Worm (Caenorhabditis elegans): Measurements from ENCODE around the gene K12H6.9.

K12H6.9 gene

DNA sequence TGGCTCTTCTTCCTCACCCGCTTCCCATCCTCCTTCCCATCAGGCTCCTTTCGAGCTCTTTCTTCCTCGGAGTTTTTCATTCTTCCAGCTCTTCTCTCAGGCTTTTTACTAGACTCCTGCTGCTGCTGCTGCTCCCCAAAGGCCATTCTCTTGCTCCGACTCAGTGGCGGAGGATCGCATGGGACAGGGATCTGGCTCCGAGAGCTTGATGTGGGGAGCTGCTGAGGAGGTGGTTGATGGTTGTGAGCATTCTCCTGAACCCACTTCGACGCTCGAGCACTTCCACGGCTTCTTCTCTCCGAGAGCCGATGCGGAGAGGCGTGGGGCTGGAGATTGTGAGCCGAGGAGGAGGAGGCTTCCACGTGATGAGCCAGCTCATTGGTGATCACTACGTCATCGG is 38.4 kb upstream of the K12H6.9 start:
- no peak for TF ChIP-seq pha-4 (tag; optimal IDR thresholded peaks at IDR 0.05)
- no peak for TF ChIP-seq nhr-28 (tag; optimal IDR thresholded peaks at IDR 0.05)
- no peak for TF ChIP-seq ztf-11 (tag; optimal IDR thresholded peaks at IDR 0.05)
- TF ChIP-seq elt-3 (tag; optimal IDR thresholded peaks at IDR 0.05): no peak
- no peak for TF ChIP-seq nhr-237 (tag; optimal IDR thresholded peaks at IDR 0.05)
- no peak for TF ChIP-seq M03D4.4 (tag; optimal IDR thresholded peaks at IDR 0.05)
- TF ChIP-seq nhr-76 (tag; optimal IDR thresholded peaks at IDR 0.05): no peak
- TF ChIP-seq sem-2 (GFP tag; optimal IDR thresholded peaks at IDR 0.05): no peak
- no peak for TF ChIP-seq hlh-1 (tag; optimal IDR thresholded peaks at IDR 0.05)
- TF ChIP-seq ceh-43 (GFP tag; optimal IDR thresholded peaks at IDR 0.05): no peak
- no peak for TF ChIP-seq lin-32 (GFP tag; optimal IDR thresholded peaks at IDR 0.05)
- TF ChIP-seq mls-2 (tag; optimal IDR thresholded peaks at IDR 0.05): no peak
- no peak for TF ChIP-seq unc-120 (tag; optimal IDR thresholded peaks at IDR 0.05; ENCODE audit: poor library complexity, severe bottlenecking)
- TF ChIP-seq lsy-2 (tag; optimal IDR thresholded peaks at IDR 0.05): no peak
- TF ChIP-seq mab-5 (tag; optimal IDR thresholded peaks at IDR 0.05): no peak

DNA sequence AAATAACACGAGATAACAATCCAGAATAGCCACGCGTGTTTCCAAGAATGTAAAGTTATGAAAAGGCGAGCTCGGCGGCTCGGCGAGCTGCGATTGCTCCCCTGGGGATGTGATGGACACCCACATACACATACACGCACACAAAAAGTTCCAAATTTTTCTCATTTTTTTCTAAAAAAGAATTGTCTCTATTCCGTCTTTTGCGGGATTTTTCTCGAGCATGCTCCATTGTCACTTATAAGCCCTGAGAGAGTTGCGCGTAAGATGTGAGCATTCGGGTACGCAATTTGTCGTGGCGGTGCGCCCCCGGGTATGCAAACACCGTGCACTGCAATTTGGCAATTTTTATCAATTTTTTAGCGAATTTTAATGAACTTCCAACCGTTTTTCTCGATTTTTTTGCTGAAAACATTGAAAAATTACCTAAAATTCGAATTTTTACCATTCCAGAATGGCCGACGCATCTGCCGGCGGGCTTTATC is 37.1 kb upstream of the K12H6.9 start, which contains the start of the genes F08D12.12 and srpa-72:
F08D12.12 (minus strand) TSS at position 51 of the 482 bp plus-strand sequence.
srpa-72 (plus strand) TSS at position 451 of the 482 bp plus-strand sequence.
- TF ChIP-seq lsy-2 (tag; optimal IDR thresholded peaks at IDR 0.05) (peak; percentile 10), lin-32 (GFP tag; optimal IDR thresholded peaks at IDR 0.05) (no peak), ceh-39 (tag; optimal IDR thresholded peaks at IDR 0.05) (no peak), drap-1 (GFP tag; optimal IDR thresholded peaks at IDR 0.05) (no peak), sptf-1 (tag; optimal IDR thresholded peaks at IDR 0.05) (no peak), lin-13 (tag; optimal IDR thresholded peaks at IDR 0.05) (no peak), unc-120 (tag; optimal IDR thresholded peaks at IDR 0.05; ENCODE audit: poor library complexity, severe bottlenecking) (peak; percentile 7), unc-62 (GFP tag; optimal IDR thresholded peaks at IDR 0.05) (no peak), ceh-83 (GFP tag; optimal IDR thresholded peaks at IDR 0.05) (no peak), cnd-1 (tag; optimal IDR thresholded peaks at IDR 0.05) (no peak), elt-1 (tag; optimal IDR thresholded peaks at IDR 0.05; ENCODE audit: borderline replicate concordance, insufficient read depth) (no peak), bed-3 (GFP tag; optimal IDR thresholded peaks at IDR 0.05) (no peak), snpc-4 (tag; optimal IDR thresholded peaks at IDR 0.05) (no peak), pha-4 (tag; optimal IDR thresholded peaks at IDR 0.05) (peak; percentile 45), nhr-12 (tag; optimal IDR thresholded peaks at IDR 0.05) (no peak)

DNA sequence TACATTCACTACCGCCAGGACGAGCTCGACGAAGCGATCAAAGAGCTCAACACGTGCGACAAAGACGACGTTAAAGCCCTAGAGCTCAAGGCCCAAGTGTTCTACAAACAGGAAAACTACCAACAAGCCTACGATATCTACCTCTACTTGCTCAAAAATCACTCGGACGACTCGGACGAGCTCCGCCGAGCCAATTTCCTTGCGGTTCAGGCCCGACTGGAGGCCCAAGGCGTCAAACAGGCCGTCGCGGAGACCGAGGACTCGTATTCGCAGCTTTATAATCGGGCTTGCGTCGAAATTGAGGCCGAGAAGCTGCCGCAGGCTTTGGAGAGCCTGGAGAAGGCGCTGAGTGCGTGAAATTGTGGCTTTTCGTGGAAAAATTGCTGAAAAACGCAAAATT is 36.4 kb upstream of the K12H6.9 start:
- TF ChIP-seq unc-62 (GFP tag; optimal IDR thresholded peaks at IDR 0.05) (no peak), lin-32 (GFP tag; optimal IDR thresholded peaks at IDR 0.05) (no peak), snpc-4 (tag; optimal IDR thresholded peaks at IDR 0.05) (no peak), blmp-1 (tag; optimal IDR thresholded peaks at IDR 0.05) (no peak), ces-1 (GFP tag; optimal IDR thresholded peaks at IDR 0.05) (no peak), ceh-39 (tag; optimal IDR thresholded peaks at IDR 0.05) (no peak), bed-3 (GFP tag; optimal IDR thresholded peaks at IDR 0.05) (no peak), hlh-1 (tag; optimal IDR thresholded peaks at IDR 0.05) (no peak), sem-2 (GFP tag; optimal IDR thresholded peaks at IDR 0.05) (no peak), ham-2 (GFP tag; optimal IDR thresholded peaks at IDR 0.05) (no peak), tbx-8 (GFP tag; optimal IDR thresholded peaks at IDR 0.05) (no peak), M03D4.4 (tag; optimal IDR thresholded peaks at IDR 0.05) (no peak), ztf-11 (tag; optimal IDR thresholded peaks at IDR 0.05) (no peak), nhr-2 (tag; optimal IDR thresholded peaks at IDR 0.05) (no peak)

DNA sequence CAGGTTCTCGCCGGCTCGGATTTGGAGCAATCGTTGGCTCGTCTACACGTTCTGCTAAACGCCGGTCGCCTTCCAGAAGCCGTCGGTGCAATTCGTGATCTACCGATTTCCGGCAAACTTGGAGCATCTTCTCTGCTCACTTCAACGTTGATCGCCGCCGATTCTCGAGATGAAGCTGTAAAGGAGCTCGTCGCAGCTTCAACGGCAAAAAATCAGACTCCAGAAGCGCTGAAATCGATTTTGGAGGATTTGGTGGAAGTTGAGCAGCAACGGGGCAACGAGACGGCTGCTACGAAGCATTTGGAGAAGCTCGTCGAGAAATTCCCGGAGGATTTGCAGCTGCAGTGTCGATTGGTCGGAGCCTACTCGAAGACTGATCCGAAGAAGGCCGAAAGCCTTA is 32.5 kb upstream of the K12H6.9 start:
- no peak for TF ChIP-seq pha-4 (tag; optimal IDR thresholded peaks at IDR 0.05)
- no peak for TF ChIP-seq lsy-2 (tag; optimal IDR thresholded peaks at IDR 0.05)

DNA sequence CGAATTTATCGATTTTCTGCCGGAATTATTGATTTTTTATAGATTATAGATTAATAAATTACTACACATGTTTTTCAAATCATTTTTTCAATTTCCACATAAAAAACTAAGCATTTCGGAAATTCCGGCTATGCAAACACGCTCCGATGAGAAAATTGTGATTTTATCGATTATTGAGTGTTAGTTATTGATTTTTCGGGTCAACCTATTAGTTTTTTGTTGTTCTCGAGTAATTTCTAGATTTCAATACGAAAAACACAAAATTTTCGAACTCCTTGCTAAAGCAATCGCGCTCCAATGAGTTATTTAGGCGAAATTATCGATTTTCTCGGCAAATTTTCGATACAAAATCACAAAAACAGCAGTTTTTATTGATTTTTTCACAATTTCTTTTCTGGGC is 28.8 kb upstream of the K12H6.9 start:
- no peak for TF ChIP-seq mep-1 (tag; optimal IDR thresholded peaks at IDR 0.05)
- TF ChIP-seq mab-5 (tag; optimal IDR thresholded peaks at IDR 0.05): no peak
- no peak for TF ChIP-seq ham-2 (GFP tag; optimal IDR thresholded peaks at IDR 0.05)
- no peak for TF ChIP-seq nhr-76 (tag; optimal IDR thresholded peaks at IDR 0.05)
- no peak for TF ChIP-seq cnd-1 (tag; optimal IDR thresholded peaks at IDR 0.05)
- TF ChIP-seq nhr-28 (tag; optimal IDR thresholded peaks at IDR 0.05): no peak
- no peak for TF ChIP-seq nhr-12 (tag; optimal IDR thresholded peaks at IDR 0.05)
- TF ChIP-seq snpc-4 (tag; optimal IDR thresholded peaks at IDR 0.05): no peak
- no peak for TF ChIP-seq blmp-1 (tag; optimal IDR thresholded peaks at IDR 0.05)
- no peak for TF ChIP-seq unc-62 (GFP tag; optimal IDR thresholded peaks at IDR 0.05)
- TF ChIP-seq ceh-43 (GFP tag; optimal IDR thresholded peaks at IDR 0.05): no peak
- TF ChIP-seq sem-2 (GFP tag; optimal IDR thresholded peaks at IDR 0.05): no peak
- no peak for TF ChIP-seq mls-2 (tag; optimal IDR thresholded peaks at IDR 0.05)
- TF ChIP-seq lin-13 (tag; optimal IDR thresholded peaks at IDR 0.05): no peak

Measured in whole organism, mixed stage, embryonic.